Worm (Caenorhabditis elegans) whole organism, L4 larva: ENCODE data around the gene nlp-50.

Source experiments
- D1046.2 ChIP-seq: fragments of 200-800 bp; sonication (Bioruptor generic); IDR thresholded peaks from 2 replicates; pipeline ENCODE4 v1.3.6; 2022; ENCODE audit warnings: missing genetic modification characterization, missing compliant biosample characterization
- F37D6.2 ChIP-seq: sonication (generic microtip); optimal IDR thresholded peaks from 2 replicates; lab custom pipeline; 2016; ENCODE audit warnings: mild to moderate bottlenecking, missing genetic modification characterization, missing compliant biosample characterization
- F49E8.2 ChIP-seq: sonication (generic microtip); optimal IDR thresholded peaks from 2 replicates; lab custom pipeline; 2016; ENCODE audit warnings: missing compliant biosample characterization, mild to moderate bottlenecking, missing genetic modification characterization, borderline replicate concordance
- Y105C5A.15 ChIP-seq: fragments of 200-800 bp; sonication (Bioruptor generic); IDR thresholded peaks from 2 replicates; pipeline ENCODE4 v1.3.6; 2022; ENCODE audit warnings: missing genetic modification characterization, missing compliant biosample characterization
- Y48G9A.11 ChIP-seq: fragments of 200-800 bp; sonication (Bioruptor generic); IDR thresholded peaks from 2 replicates; pipeline ENCODE4 v1.3.6; 2022; ENCODE audit warnings: missing genetic modification reagents, missing genetic modification characterization, missing compliant biosample characterization
- Y5F2A.4 ChIP-seq: fragments of 200-800 bp; sonication (Bioruptor generic); optimal IDR thresholded peaks from 2 replicates; lab custom pipeline; 2018; ENCODE audit warnings: mild to moderate bottlenecking, missing genetic modification characterization, missing compliant biosample characterization
- Y75B8A.6 ChIP-seq: fragments of 200-800 bp; sonication (Bioruptor generic); IDR thresholded peaks from 2 replicates; pipeline ENCODE4 v1.3.6; 2022; ENCODE audit warnings: missing genetic modification reagents, missing genetic modification characterization, missing compliant biosample characterization
- ZK546.5 ChIP-seq, 2 experiments: sonication (generic microtip); optimal IDR thresholded peaks; 2 replicates each; lab custom pipeline; 2017; ENCODE audit warnings: missing biosample characterization in 2 of 2, missing genetic modification characterization in 2 of 2
- aha-1 ChIP-seq: fragments of 150-350 bp; peaks from one replicate; lab custom pipeline; 2014; ENCODE audit warnings: missing biosample characterization, missing genetic modification characterization
- aly-2 ChIP-seq: sonication (generic microtip); optimal IDR thresholded peaks from 2 replicates; lab custom pipeline; 2018; ENCODE audit warnings: missing biosample characterization, missing genetic modification characterization
- ceh-20 ChIP-seq: fragments of 200-800 bp; sonication (Bioruptor generic); IDR thresholded peaks from 2 replicates; pipeline ENCODE4 v1.3.6; 2022; ENCODE audit warnings: missing genetic modification reagents, missing genetic modification characterization, missing compliant biosample characterization
- ceh-28 ChIP-seq: fragments of 150-350 bp; optimal IDR thresholded peaks from 2 replicates; lab custom pipeline; 2014; ENCODE audit warnings: missing biosample characterization, missing genetic modification reagents, missing genetic modification characterization
- ceh-32 ChIP-seq: sonication (generic microtip); optimal IDR thresholded peaks from 2 replicates; lab custom pipeline; 2016; ENCODE audit warnings: mild to moderate bottlenecking, missing genetic modification characterization, missing compliant biosample characterization; ENCODE audit not compliant: poor library complexity
- ceh-44 ChIP-seq: fragments of 200-800 bp; sonication (Bioruptor generic); IDR thresholded peaks from 2 replicates; pipeline ENCODE4 v1.3.6; 2022; ENCODE audit warnings: missing genetic modification reagents, missing genetic modification characterization, missing compliant biosample characterization
- ceh-82 ChIP-seq: sonication (generic microtip); optimal IDR thresholded peaks from 2 replicates; lab custom pipeline; 2017; ENCODE audit warnings: missing biosample characterization, missing genetic modification characterization
- ces-1 ChIP-seq: fragments of 150-350 bp; sonication (generic microtip); optimal IDR thresholded peaks from 4 replicates; lab custom pipeline; 2014; ENCODE audit warnings: missing biosample characterization, missing genetic modification reagents, missing genetic modification characterization
- daf-16 ChIP-seq, 3 experiments: sonication (generic microtip); optimal IDR thresholded peaks; 2 replicates each; lab custom pipeline; 2016 to 2017; ENCODE audit warnings: missing genetic modification characterization in 3 of 3, missing genetic modification reagents in 3 of 3, mild to moderate bottlenecking in 2 of 3, missing compliant biosample characterization in 2 of 3, missing biosample characterization in 1 of 3, moderate library complexity in 1 of 3
- daf-19 ChIP-seq: fragments of 200-800 bp; sonication (Bioruptor generic); conservative IDR thresholded peaks from 2 replicates; pipeline ENCODE4 v1.3.6; 2022; ENCODE audit warnings: missing genetic modification characterization, missing compliant biosample characterization
- daf-8 ChIP-seq: fragments of 200-800 bp; sonication (Bioruptor generic); IDR thresholded peaks from 2 replicates; pipeline ENCODE4 v1.3.6; 2022; ENCODE audit warnings: missing genetic modification characterization, missing compliant biosample characterization
- dmd-8 ChIP-seq: fragments of 200-800 bp; sonication (Bioruptor generic); IDR thresholded peaks from 2 replicates; pipeline ENCODE4 v1.3.6; 2022; ENCODE audit warnings: missing genetic modification characterization, missing compliant biosample characterization
- dmd-9 ChIP-seq: fragments of 200-800 bp; sonication (Bioruptor generic); IDR thresholded peaks from 2 replicates; pipeline ENCODE4 v1.3.6; 2022; ENCODE audit warnings: missing genetic modification reagents, missing genetic modification characterization, missing compliant biosample characterization
- dve-1 ChIP-seq: sonication (generic microtip); optimal IDR thresholded peaks from 2 replicates; lab custom pipeline; 2017; ENCODE audit warnings: antibody characterized with exemption, mild to moderate bottlenecking, missing genetic modification characterization, missing compliant biosample characterization; ENCODE audit not compliant: insufficient read depth
- hif-1 ChIP-seq, 2 experiments: sonication (generic microtip); optimal IDR thresholded peaks; 2 replicates each; lab custom pipeline; 2016 to 2017; ENCODE audit warnings: missing compliant biosample characterization in 2 of 2, missing genetic modification characterization in 2 of 2, missing genetic modification reagents in 2 of 2, missing genotype in 2 of 2, mild to moderate bottlenecking in 1 of 2
- hlh-11 ChIP-seq: fragments of 200-800 bp; sonication (Bioruptor generic); optimal IDR thresholded peaks from 2 replicates; lab custom pipeline; 2018; ENCODE audit warnings: mild to moderate bottlenecking, missing genetic modification characterization, missing compliant biosample characterization
- hlh-30 ChIP-seq: sonication (generic microtip); optimal IDR thresholded peaks from 2 replicates; lab custom pipeline; 2017; ENCODE audit warnings: antibody characterized with exemption, mild to moderate bottlenecking, missing genetic modification characterization, missing compliant biosample characterization; ENCODE audit not compliant: insufficient read depth
- lin-1 ChIP-seq: fragments of 200-800 bp; sonication (Bioruptor generic); IDR thresholded peaks from 2 replicates; pipeline ENCODE4 v1.3.6; 2022; ENCODE audit warnings: missing genetic modification reagents, missing genetic modification characterization, missing compliant biosample characterization
- lin-13 ChIP-seq: fragments of 150-350 bp; optimal IDR thresholded peaks from 2 replicates; lab custom pipeline; 2014; ENCODE audit warnings: missing biosample characterization, missing genetic modification reagents, missing genetic modification characterization
- lin-39 ChIP-seq: fragments of 150-350 bp; optimal IDR thresholded peaks from 2 replicates; lab custom pipeline; 2014; ENCODE audit warnings: missing biosample characterization, missing genetic modification reagents, missing genetic modification characterization
- lsy-2 ChIP-seq, 2 experiments: fragments of 150-350 bp in 1 of 2; sonication (generic microtip) in 1 of 2; optimal IDR thresholded peaks; 2 replicates each; lab custom pipeline; 2014 to 2017; ENCODE audit warnings: missing biosample characterization in 2 of 2, missing genetic modification characterization in 2 of 2
- madf-5 ChIP-seq, 2 experiments: fragments of 200-800 bp; sonication (Bioruptor generic); IDR thresholded peaks; 2 replicates each; pipeline ENCODE4 v1.3.6; 2022; ENCODE audit warnings: missing compliant biosample characterization in 2 of 2, missing genetic modification characterization in 2 of 2
- madf-9 ChIP-seq: fragments of 200-800 bp; sonication (Bioruptor generic); conservative IDR thresholded peaks from 2 replicates; pipeline ENCODE4 v1.3.6; 2022; ENCODE audit warnings: missing genetic modification reagents, missing genetic modification characterization, missing compliant biosample characterization
- mdt-29 ChIP-seq: fragments of 200-800 bp; sonication (Bioruptor generic); IDR thresholded peaks from 2 replicates; pipeline ENCODE4 v1.3.6; 2022; ENCODE audit warnings: missing genetic modification reagents, missing genetic modification characterization, missing compliant biosample characterization
- mxl-3 ChIP-seq: fragments of 200-800 bp; sonication (Bioruptor generic); optimal IDR thresholded peaks from 2 replicates; lab custom pipeline; 2018; ENCODE audit warnings: mild to moderate bottlenecking, missing genetic modification characterization, missing compliant biosample characterization
- nhr-10 ChIP-seq: fragments of 150-350 bp; optimal IDR thresholded peaks from 2 replicates; lab custom pipeline; 2014; ENCODE audit warnings: missing biosample characterization, missing genetic modification characterization
- nhr-102 ChIP-seq: sonication (generic microtip); optimal IDR thresholded peaks from 2 replicates; lab custom pipeline; 2016; ENCODE audit warnings: mild to moderate bottlenecking, missing genetic modification characterization, moderate library complexity, missing compliant biosample characterization
- nhr-11 ChIP-seq: fragments of 150-350 bp; optimal IDR thresholded peaks from 2 replicates; lab custom pipeline; 2014; ENCODE audit warnings: missing biosample characterization, missing genetic modification characterization
- nhr-111 ChIP-seq: fragments of 200-800 bp; sonication (Bioruptor generic); optimal IDR thresholded peaks from 2 replicates; lab custom pipeline; 2018; ENCODE audit warnings: mild to moderate bottlenecking, missing genetic modification characterization, missing compliant biosample characterization
- nhr-25 ChIP-seq: sonication (generic microtip); optimal IDR thresholded peaks from 2 replicates; lab custom pipeline; 2017; ENCODE audit warnings: missing genetic modification characterization, mild to moderate bottlenecking, missing compliant biosample characterization, antibody characterized with exemption, moderate library complexity, borderline replicate concordance; ENCODE audit not compliant: insufficient read depth
- nhr-41 ChIP-seq: fragments of 200-800 bp; sonication (Bioruptor generic); IDR thresholded peaks from 2 replicates; pipeline ENCODE4 v1.3.6; 2022; ENCODE audit warnings: missing genetic modification reagents, missing genetic modification characterization, missing compliant biosample characterization
- nhr-42 ChIP-seq: fragments of 200-800 bp; sonication (Bioruptor generic); IDR thresholded peaks from 2 replicates; pipeline ENCODE4 v1.3.6; 2022; ENCODE audit warnings: missing genetic modification characterization, missing compliant biosample characterization
- nhr-48 ChIP-seq: sonication (generic microtip); optimal IDR thresholded peaks from 2 replicates; lab custom pipeline; 2016; ENCODE audit warnings: mild to moderate bottlenecking, missing genetic modification characterization, missing compliant biosample characterization
- nhr-77 ChIP-seq: fragments of 150-350 bp; optimal IDR thresholded peaks from 2 replicates; lab custom pipeline; 2014; ENCODE audit warnings: missing biosample characterization, missing genetic modification characterization
- pqm-1 ChIP-seq: sonication (generic microtip); optimal IDR thresholded peaks from 2 replicates; lab custom pipeline; 2017; ENCODE audit warnings: missing biosample characterization, missing genetic modification characterization
- sdz-12 ChIP-seq: fragments of 200-800 bp; sonication (Bioruptor generic); optimal IDR thresholded peaks from 2 replicates; lab custom pipeline; 2018; ENCODE audit warnings: mild to moderate bottlenecking, missing genetic modification characterization, missing compliant biosample characterization
- snpc-1.2 ChIP-seq: fragments of 200-800 bp; sonication (Bioruptor generic); IDR thresholded peaks from 2 replicates; pipeline ENCODE4 v1.3.6; 2022; ENCODE audit warnings: missing genetic modification reagents, missing genetic modification characterization, missing compliant biosample characterization
- spr-1 ChIP-seq: sonication (generic microtip); optimal IDR thresholded peaks from 2 replicates; lab custom pipeline; 2016; ENCODE audit warnings: mild to moderate bottlenecking, missing genetic modification characterization, missing compliant biosample characterization
- tag-97 ChIP-seq: fragments of 200-800 bp; sonication (Bioruptor generic); IDR thresholded peaks from 2 replicates; pipeline ENCODE4 v1.3.6; 2022; ENCODE audit warnings: missing genetic modification characterization, missing compliant biosample characterization
- unc-130 ChIP-seq: sonication (generic microtip); optimal IDR thresholded peaks from 2 replicates; lab custom pipeline; 2016; ENCODE audit warnings: missing genetic modification reagents, missing genetic modification characterization, missing compliant biosample characterization
- vab-7 ChIP-seq: fragments of 200-800 bp; sonication (Bioruptor generic); IDR thresholded peaks from 2 replicates; pipeline ENCODE4 v1.3.6; 2022; ENCODE audit warnings: missing genetic modification reagents, missing genetic modification characterization, missing compliant biosample characterization
- zfp-3 ChIP-seq: fragments of 200-800 bp; sonication (Bioruptor generic); conservative IDR thresholded peaks from 2 replicates; pipeline ENCODE4 v1.3.6; 2022; ENCODE audit warnings: missing genetic modification reagents, missing genetic modification characterization, missing compliant biosample characterization

nlp-50 gene

DNA sequence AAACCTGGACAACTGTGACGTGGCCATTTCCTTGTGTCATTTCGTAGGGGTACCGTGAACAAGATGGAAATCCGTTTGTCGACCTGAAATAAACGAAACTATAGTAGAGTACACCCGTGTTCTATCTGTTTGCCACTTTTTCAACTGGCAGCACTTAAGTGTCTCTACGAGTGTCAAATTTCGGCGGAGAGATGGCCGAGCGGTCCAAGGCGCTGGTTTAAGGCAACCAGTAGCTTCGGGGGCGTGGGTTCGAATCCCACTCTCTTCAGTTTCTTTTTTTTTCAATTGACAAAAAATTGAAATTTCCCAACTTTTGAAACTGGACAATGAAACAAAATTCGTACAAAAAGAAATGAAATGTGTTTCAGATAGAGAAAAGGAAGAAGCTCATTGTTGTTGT is 43.3 kb upstream of the nlp-50 start:
- TF ChIP-seq unc-130 (GFP tag; lab: Kevin White, UChicago) (peak; percentile 26), nhr-41 (GFP tag; lab: Robert Waterston, UW) (peak; percentile 63; the same call in 1 of the 2 replicates), nhr-77 (no peak), aha-1 (no peak), pqm-1 (tag; lab: Kevin White, UChicago) (no peak), lsy-2 (tag; optimal IDR thresholded peaks at IDR 0.05; lab: Kevin White, UChicago) (peak in 1 of 2 experiments; percentile 3), ces-1 (GFP tag; lab: Kevin White, UChicago) (no peak), snpc-1.2 (no peak), nhr-102 (tag; lab: Kevin White, UChicago) (no peak), dmd-8 (GFP tag; lab: Robert Waterston, UW) (0 out of 2 replicates have a peak, but pooled peaks have one; percentile 71), ceh-32 (tag; lab: Kevin White, UChicago) (no peak), hlh-11 (tag; lab: Kevin White, UChicago) (no peak), nhr-11 (no peak), daf-19 (no peak), vab-7 (GFP tag; lab: Robert Waterston, UW) (peak; percentile 72; the same call in 1 of the 2 replicates), dmd-9 (GFP tag; lab: Robert Waterston, UW) (peak; percentile 59; the same call in 1 of the 2 replicates), ZK546.5 (tag; optimal IDR thresholded peaks at IDR 0.05; lab: Kevin White, UChicago) (no peak), daf-8 (GFP tag; lab: Robert Waterston, UW) (no peak), Y5F2A.4 (GFP tag; lab: Kevin White, UChicago) (no peak), nhr-25 (no peak), nhr-42 (GFP tag; lab: Robert Waterston, UW) (0 out of 2 replicates have a peak, but pooled peaks have one; percentile 18), lin-1 (GFP tag; lab: Robert Waterston, UW) (no peak), hif-1 (tag; optimal IDR thresholded peaks at IDR 0.05; lab: Kevin White, UChicago) (peak in 1 of 2 experiments; percentile 4), nhr-111 (GFP tag; lab: Kevin White, UChicago) (no peak), Y75B8A.6 (GFP tag; lab: Robert Waterston, UW) (no peak), ceh-20 (GFP tag; lab: Robert Waterston, UW) (0 out of 2 replicates have a peak, but pooled peaks have one; percentile 48), mxl-3 (GFP tag; lab: Kevin White, UChicago) (peak; percentile 27), ceh-44 (GFP tag; lab: Robert Waterston, UW) (0 out of 2 replicates have a peak, but pooled peaks have one; percentile 23), madf-5 (GFP tag; IDR thresholded peaks at IDR 0.05; lab: Robert Waterston, UW) (0 out of 4 replicates have a peak, but pooled peaks of 1 of the 2 experiments have one; percentile 58), aly-2 (tag; lab: Kevin White, UChicago) (no peak), lin-13 (GFP tag; lab: Kevin White, UChicago) (no peak), spr-1 (tag; lab: Kevin White, UChicago) (peak; percentile 21), daf-16 (GFP tag; optimal IDR thresholded peaks at IDR 0.05; lab: Kevin White, UChicago) (no peak), daf-16 (tag; optimal IDR thresholded peaks at IDR 0.05; lab: Kevin White, UChicago) (no peak), madf-9 (GFP tag; lab: Robert Waterston, UW) (no peak), ceh-82 (tag; lab: Kevin White, UChicago) (no peak), F37D6.2 (no peak), F49E8.2 (tag; lab: Kevin White, UChicago) (no peak), Y48G9A.11 (GFP tag; lab: Robert Waterston, UW) (no peak), ceh-28 (tag; lab: Kevin White, UChicago) (no peak), nhr-10 (tag; lab: Kevin White, UChicago) (no peak), mdt-29 (GFP tag; lab: Robert Waterston, UW) (no peak), lin-39 (no peak), Y105C5A.15 (GFP tag; lab: Robert Waterston, UW) (no peak), D1046.2 (GFP tag; lab: Robert Waterston, UW) (no peak), nhr-48 (tag; lab: Kevin White, UChicago) (no peak), dve-1 (tag; lab: Kevin White, UChicago) (peak; percentile 16), tag-97 (no peak), hlh-30 (no peak), zfp-3 (GFP tag; lab: Robert Waterston, UW) (no peak), sdz-12 (no peak)
